In the genomic region with DNA sequence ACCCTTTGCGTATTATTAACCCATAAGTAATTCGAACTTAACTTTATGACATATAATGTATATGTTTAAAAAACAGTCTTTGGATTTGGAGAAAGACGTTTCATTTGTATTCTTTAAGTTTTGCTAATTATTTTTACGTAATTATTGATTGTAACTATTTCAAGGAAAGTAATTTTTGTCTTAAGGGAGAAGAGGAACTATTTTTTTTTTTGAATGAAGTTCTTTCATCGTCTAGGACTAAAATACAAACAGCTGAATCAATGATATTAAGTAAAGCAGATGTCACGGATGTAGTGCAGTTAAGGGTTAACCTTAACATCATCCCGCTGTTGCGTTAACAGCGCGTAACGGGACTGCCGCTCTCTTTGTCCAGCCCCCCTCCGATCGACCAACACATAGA, we compare ENCODE assay signal across 1 fruit fly cellular context.
A peak's percentile ranks its signal among the peaks of the same experiment; 100 is the strongest.
TF ChIP-seq lines count a peak whose summit lies in the region.

No protein-coding gene starts in this region.

TF ChIP-seq in whole organism, embryonic, 481 proteins besides CTCF, POLR2A, EP300 and RAD21 (continued from another document):
- TF ChIP-seq CoRest (tag; optimal IDR thresholded peaks at IDR 0.05; lab: Kevin White, UChicago) (peak; percentile 49), Ets65A (GFP tag; lab: Kevin White, UChicago) (no peak), bigmax (GFP tag; optimal IDR thresholded peaks at IDR 0.05; lab: Kevin White, UChicago) (no peak), otp (GFP tag; IDR thresholded peaks at IDR 0.05; lab: Robert Waterston, UW) (no peak), CG15479 (GFP tag; optimal IDR thresholded peaks at IDR 0.05; lab: Kevin White, UChicago) (no peak), lola (GFP tag; optimal IDR thresholded peaks at IDR 0.05; lab: Kevin White, UChicago) (peak in 1 of 3 experiments; percentile 49), ERR (GFP tag; optimal IDR thresholded peaks at IDR 0.05; lab: Kevin White, UChicago) (no peak), CG4854 (GFP tag; optimal IDR thresholded peaks at IDR 0.05; lab: Kevin White, UChicago) (no peak), CG12299 (tag; optimal IDR thresholded peaks at IDR 0.05; lab: Kevin White, UChicago) (no peak), D (optimal IDR thresholded peaks at IDR 0.05; lab: Kevin White, UChicago) (no peak), D (GFP tag; optimal IDR thresholded peaks at IDR 0.05; lab: Kevin White, UChicago) (no peak), CG17612 (GFP tag; IDR thresholded peaks at IDR 0.05; lab: Robert Waterston, UW) (no peak), usp (GFP tag; optimal IDR thresholded peaks at IDR 0.05; lab: Kevin White, UChicago) (no peak), Sry-δ (GFP tag; optimal IDR thresholded peaks at IDR 0.05; lab: Kevin White, UChicago) (no peak), Blimp-1 (GFP tag; optimal IDR thresholded peaks at IDR 0.05; lab: Kevin White, UChicago) (peak; percentile 45), CG13624 (GFP tag; optimal IDR thresholded peaks at IDR 0.05; lab: Kevin White, UChicago) (peak; percentile 30), CG12769 (tag; optimal IDR thresholded peaks at IDR 0.05; lab: Kevin White, UChicago) (no peak), CG14965 (GFP tag; optimal IDR thresholded peaks at IDR 0.05; lab: Kevin White, UChicago; ENCODE audit: borderline replicate concordance) (no peak), ken (GFP tag; IDR thresholded peaks at IDR 0.05; lab: Robert Waterston, UW) (no peak), CG43689 (GFP tag; IDR thresholded peaks at IDR 0.05; lab: Robert Waterston, UW) (no peak), CkIIα-i1 (GFP tag; IDR thresholded peaks at IDR 0.05; lab: Robert Waterston, UW) (no peak), Atf-2 (GFP tag; optimal IDR thresholded peaks at IDR 0.05; lab: Kevin White, UChicago) (peak; percentile 16), CG14441 (GFP tag; IDR thresholded peaks at IDR 0.05; lab: Robert Waterston, UW) (no peak), CG4424 (GFP tag; optimal IDR thresholded peaks at IDR 0.05; lab: Kevin White, UChicago) (peak; percentile 34), CG31365 (tag; optimal IDR thresholded peaks at IDR 0.05; lab: Kevin White, UChicago) (no peak), CG2875 (GFP tag; optimal IDR thresholded peaks at IDR 0.05; lab: Kevin White, UChicago) (no peak), ac (GFP tag; optimal IDR thresholded peaks at IDR 0.05; lab: Kevin White, UChicago) (no peak), MESR4 (GFP tag; optimal IDR thresholded peaks at IDR 0.05; lab: Kevin White, UChicago) (no peak), CG32532 (GFP tag; IDR thresholded peaks at IDR 0.05; lab: Robert Waterston, UW) (no peak), CG9727 (GFP tag; optimal IDR thresholded peaks at IDR 0.05; lab: Kevin White, UChicago) (peak; percentile 69), CG10565 (GFP tag; optimal IDR thresholded peaks at IDR 0.05; lab: Kevin White, UChicago) (no peak), CG3407 (GFP tag; optimal IDR thresholded peaks at IDR 0.05; lab: Kevin White, UChicago) (no peak), CG16815 (GFP tag; optimal IDR thresholded peaks at IDR 0.05; lab: Kevin White, UChicago) (peak; percentile 3)
TF ChIP-seq in whole organism, embryonic: peak in this region for 137.
